Fruit fly (Drosophila melanogaster) whole organism, embryonic: Measurements from ENCODE around the gene CG15306.

Experiments used
- Blimp-1 ChIP-seq: fragments of 200-800 bp; sonication (Bioruptor generic); optimal IDR thresholded peaks from 3 replicates; lab custom pipeline; 2018; ENCODE audit warnings: missing biosample characterization, missing genetic modification characterization, mild to moderate bottlenecking, moderate library complexity, missing genetic modification reagents
- CG11247 ChIP-seq: fragments of 200-800 bp; sonication (Bioruptor generic); IDR thresholded peaks from 2 replicates; pipeline ENCODE4 v1.3.6; 2022; ENCODE audit warnings: missing biosample characterization, missing genetic modification characterization
- CG11695 ChIP-seq: fragments of 200-800 bp; sonication (Bioruptor generic); IDR thresholded peaks from 3 replicates; pipeline ENCODE4 v1.3.6; 2022; ENCODE audit warnings: missing biosample characterization, missing genetic modification characterization
- CG12236 ChIP-seq: fragments of 200-800 bp; sonication (Bioruptor generic); optimal IDR thresholded peaks from 2 replicates; lab custom pipeline; 2016; ENCODE audit warnings: missing biosample characterization, missing genetic modification characterization
- CG12942 ChIP-seq: fragments of 200-800 bp; sonication (Bioruptor generic); optimal IDR thresholded peaks from 3 replicates; lab custom pipeline; 2016; ENCODE audit warnings: missing biosample characterization, missing genetic modification characterization
- CG1647 ChIP-seq: fragments of 200-800 bp; sonication (Bioruptor generic); optimal IDR thresholded peaks from 3 replicates; lab custom pipeline; 2016; ENCODE audit warnings: missing biosample characterization, missing genetic modification characterization
- CG31224 ChIP-seq: fragments of 200-800 bp; sonication (Bioruptor generic); IDR thresholded peaks from 2 replicates; pipeline ENCODE4 v1.3.6; 2022; ENCODE audit warnings: missing biosample characterization, missing genetic modification characterization
- CG34224 ChIP-seq: fragments of 200-800 bp; sonication (Bioruptor generic); IDR thresholded peaks from 3 replicates; pipeline ENCODE4 v1.3.6; 2022; ENCODE audit warnings: missing biosample characterization, missing genetic modification characterization; ENCODE audit not compliant: partially characterized antibody
- CG34376 ChIP-seq: fragments of 200-800 bp; sonication (Bioruptor generic); optimal IDR thresholded peaks from 2 replicates; lab custom pipeline; 2018; ENCODE audit warnings: missing biosample characterization, mild to moderate bottlenecking, missing genetic modification characterization
- CG4404 ChIP-seq: fragments of 200-800 bp; sonication (Bioruptor generic); IDR thresholded peaks from 2 replicates; pipeline ENCODE4 v1.3.6; 2022; ENCODE audit warnings: missing biosample characterization, missing genetic modification characterization
- CG7556 ChIP-seq: fragments of 200-800 bp; sonication (Bioruptor generic); optimal IDR thresholded peaks from 2 replicates; lab custom pipeline; 2017; ENCODE audit warnings: missing biosample characterization, mild to moderate bottlenecking, missing genetic modification characterization
- CG8478 ChIP-seq: fragments of >200 bp; optimal IDR thresholded peaks from 2 replicates; lab custom pipeline; 2018
- CG9817 ChIP-seq: fragments of 200-800 bp; sonication (Bioruptor generic); optimal IDR thresholded peaks from 2 replicates; lab custom pipeline; 2018; ENCODE audit warnings: missing biosample characterization, mild to moderate bottlenecking, missing genetic modification characterization, moderate library complexity
- Dll ChIP-seq: fragments of 200-800 bp; sonication (Bioruptor generic); IDR thresholded peaks from 4 replicates; pipeline ENCODE4 v1.3.6; 2022; ENCODE audit warnings: missing biosample characterization, missing genetic modification characterization; ENCODE audit not compliant: partially characterized antibody
- Eip74EF ChIP-seq, 2 experiments: fragments of 200-800 bp in 1 of 2; fragments of >200 bp in 1 of 2; sonication (Bioruptor generic) in 1 of 2; optimal IDR thresholded peaks; 2 replicates each; lab custom pipeline; 2017 to 2019; ENCODE audit warnings: missing biosample characterization in 2 of 2, missing genetic modification characterization in 2 of 2, mild to moderate bottlenecking in 1 of 2, moderate library complexity in 1 of 2
- Fer2 ChIP-seq: fragments of 200-800 bp; sonication (Bioruptor generic); optimal IDR thresholded peaks from 2 replicates; lab custom pipeline; 2018; ENCODE audit warnings: missing biosample characterization, mild to moderate bottlenecking, missing genetic modification characterization, moderate library complexity
- Fer3 ChIP-seq: fragments of 200-800 bp; sonication (Bioruptor generic); optimal IDR thresholded peaks from 2 replicates; lab custom pipeline; 2018; ENCODE audit warnings: missing biosample characterization, mild to moderate bottlenecking, missing genetic modification characterization, moderate library complexity
- Kr ChIP-seq: fragments of 200-800 bp; sonication (Bioruptor generic); optimal IDR thresholded peaks from 2 replicates; lab custom pipeline; 2017; ENCODE audit warnings: missing biosample characterization, mild to moderate bottlenecking, missing genetic modification characterization
- NC2α ChIP-seq: fragments of 200-800 bp; sonication (Bioruptor generic); optimal IDR thresholded peaks from 2 replicates; lab custom pipeline; 2016; ENCODE audit warnings: missing biosample characterization, missing genetic modification characterization
- Oaz ChIP-seq: fragments of 200-800 bp; sonication (Bioruptor generic); IDR thresholded peaks from 2 replicates; pipeline ENCODE4 v1.3.6; 2022; ENCODE audit warnings: missing biosample characterization, missing genetic modification characterization
- Opbp ChIP-seq: fragments of 200-800 bp; sonication (Bioruptor generic); IDR thresholded peaks from 3 replicates; pipeline ENCODE4 v1.3.6; 2022; ENCODE audit warnings: missing biosample characterization, missing genetic modification characterization; ENCODE audit not compliant: partially characterized antibody
- PHDP ChIP-seq: fragments of 200-800 bp; sonication (Bioruptor generic); optimal IDR thresholded peaks from 3 replicates; lab custom pipeline; 2018; ENCODE audit warnings: missing biosample characterization, mild to moderate bottlenecking, missing genetic modification characterization, moderate library complexity
- Side ChIP-seq: fragments of 200-800 bp; sonication (Bioruptor generic); optimal IDR thresholded peaks from 2 replicates; lab custom pipeline; 2016; ENCODE audit warnings: missing biosample characterization, missing genetic modification characterization
- Sin3A ChIP-seq: fragments of >200 bp; optimal IDR thresholded peaks from 2 replicates; lab custom pipeline; 2018
- Sry-δ ChIP-seq: fragments of 200-800 bp; sonication (Bioruptor generic); optimal IDR thresholded peaks from 2 replicates; lab custom pipeline; 2016; ENCODE audit warnings: missing biosample characterization, missing genetic modification characterization
- aop ChIP-seq: fragments of 200-800 bp; sonication (Bioruptor generic); IDR thresholded peaks from 2 replicates; pipeline ENCODE4 v1.3.6; 2022; ENCODE audit warnings: missing biosample characterization, missing genetic modification characterization
- ase ChIP-seq: fragments of 200-800 bp; sonication (Bioruptor generic); IDR thresholded peaks from 3 replicates; pipeline ENCODE4 v1.3.6; 2022; ENCODE audit warnings: missing biosample characterization, missing genetic modification characterization
- ash1 ChIP-seq: fragments of 200-800 bp; sonication (Bioruptor generic); optimal IDR thresholded peaks from 2 replicates; lab custom pipeline; 2018; ENCODE audit warnings: missing biosample characterization, mild to moderate bottlenecking, missing genetic modification characterization
- bowl ChIP-seq: fragments of 200-800 bp; sonication (Bioruptor generic); IDR thresholded peaks from 2 replicates; pipeline ENCODE4 v1.3.6; 2022; ENCODE audit warnings: missing biosample characterization, missing genetic modification characterization
- caup ChIP-seq: fragments of 200-800 bp; sonication (Bioruptor generic); optimal IDR thresholded peaks from 3 replicates; lab custom pipeline; 2017; ENCODE audit warnings: missing biosample characterization, mild to moderate bottlenecking, missing genetic modification characterization, moderate library complexity; ENCODE audit not compliant: severe bottlenecking
- chinmo ChIP-seq: fragments of 200-800 bp; sonication (Bioruptor generic); IDR thresholded peaks from 4 replicates; pipeline ENCODE4 v1.3.6; 2022; ENCODE audit warnings: missing biosample characterization, missing genetic modification characterization; ENCODE audit not compliant: partially characterized antibody
- cwo ChIP-seq: fragments of 200-800 bp; sonication (Bioruptor generic); optimal IDR thresholded peaks from 3 replicates; lab custom pipeline; 2017; ENCODE audit warnings: missing biosample characterization, missing genetic modification characterization, mild to moderate bottlenecking, moderate library complexity, missing genetic modification reagents
- dysf ChIP-seq: fragments of 200-800 bp; sonication (Bioruptor generic); IDR thresholded peaks from 3 replicates; pipeline ENCODE4 v1.3.6; 2022; ENCODE audit warnings: missing biosample characterization, missing genetic modification characterization
- en ChIP-seq: fragments of 200-800 bp; sonication (Bioruptor generic); optimal IDR thresholded peaks from 2 replicates; lab custom pipeline; 2016; ENCODE audit warnings: missing biosample characterization, missing genetic modification characterization
- gsb ChIP-seq: fragments of 200-800 bp; sonication (Bioruptor generic); IDR thresholded peaks from 2 replicates; pipeline ENCODE4 v1.3.6; 2022; ENCODE audit warnings: missing biosample characterization, missing genetic modification characterization
- knrl ChIP-seq: fragments of 200-800 bp; sonication (Bioruptor generic); IDR thresholded peaks from 3 replicates; pipeline ENCODE4 v1.3.6; 2022; ENCODE audit warnings: missing biosample characterization, missing genetic modification characterization; ENCODE audit not compliant: partially characterized antibody
- lab ChIP-seq: fragments of 200-800 bp; sonication (Bioruptor generic); optimal IDR thresholded peaks from 3 replicates; lab custom pipeline; 2017; ENCODE audit warnings: missing biosample characterization, missing genetic modification characterization, mild to moderate bottlenecking, moderate library complexity, missing genetic modification reagents
- maf-S ChIP-seq: fragments of 200-800 bp; sonication (Bioruptor generic); optimal IDR thresholded peaks from 2 replicates; lab custom pipeline; 2016; ENCODE audit warnings: missing biosample characterization, missing genetic modification characterization
- pan ChIP-seq, 4 experiments: fragments of >200 bp in 3 of 4; fragments of 200-800 bp in 1 of 4; sonication (Bioruptor generic) in 1 of 4; optimal IDR thresholded peaks in 3 of 4; IDR thresholded peaks in 1 of 4; 2 replicates each; pipeline versions ENCODE4 v1.3.6 to Lab custom; 2017 to 2022; ENCODE audit warnings: missing biosample characterization in 2 of 4, missing genetic modification characterization in 2 of 4, mixed read lengths in 1 of 4
- psq ChIP-seq: fragments of 200-800 bp; sonication (Bioruptor generic); optimal IDR thresholded peaks from 2 replicates; lab custom pipeline; 2017; ENCODE audit warnings: missing biosample characterization, missing genetic modification characterization
- ranshi ChIP-seq: fragments of 200-800 bp; sonication (Bioruptor generic); IDR thresholded peaks from 2 replicates; pipeline ENCODE4 v1.3.6; 2022; ENCODE audit warnings: missing biosample characterization, missing genetic modification characterization
- sd ChIP-seq: fragments of 200-800 bp; sonication (Bioruptor generic); optimal IDR thresholded peaks from 3 replicates; lab custom pipeline; 2018; ENCODE audit warnings: missing biosample characterization, mild to moderate bottlenecking, missing genetic modification characterization, moderate library complexity
- sna ChIP-seq: fragments of 200-800 bp; sonication (Bioruptor generic); IDR thresholded peaks from 2 replicates; pipeline ENCODE4 v1.3.6; 2022; ENCODE audit warnings: missing biosample characterization, missing genetic modification characterization; ENCODE audit not compliant: partially characterized antibody
- trh ChIP-seq: fragments of 200-800 bp; sonication (Bioruptor generic); optimal IDR thresholded peaks from 2 replicates; lab custom pipeline; 2016; ENCODE audit warnings: missing biosample characterization, missing genetic modification characterization
- tx ChIP-seq: fragments of 200-800 bp; sonication (Bioruptor generic); optimal IDR thresholded peaks from 2 replicates; lab custom pipeline; 2016; ENCODE audit warnings: missing biosample characterization, missing genetic modification characterization
- unc-4 ChIP-seq: fragments of 200-800 bp; sonication (Bioruptor generic); IDR thresholded peaks from 2 replicates; pipeline ENCODE4 v1.3.6; 2022; ENCODE audit warnings: missing biosample characterization, missing genetic modification characterization; ENCODE audit not compliant: partially characterized antibody
- wor ChIP-seq: fragments of 200-800 bp; sonication (Bioruptor generic); IDR thresholded peaks from 2 replicates; pipeline ENCODE4 v1.3.6; 2022; ENCODE audit warnings: missing biosample characterization, missing genetic modification characterization
- yki ChIP-seq: fragments of >200 bp; optimal IDR thresholded peaks from 3 replicates; lab custom pipeline; 2018
- zen2 ChIP-seq: fragments of 200-800 bp; sonication (Bioruptor generic); IDR thresholded peaks from 3 replicates; pipeline ENCODE4 v1.3.6; 2022; ENCODE audit warnings: missing biosample characterization, missing genetic modification characterization; ENCODE audit not compliant: partially characterized antibody

The CG15306 gene

dm6 chrX:10325567-10326345, 5.9 kb downstream of the CG15306 start, which contains the start of gene alpha-Man-Ia (continued):
- TF ChIP-seq CG34224 (GFP tag; lab: Robert Waterston, UW) (no peak), unc-4 (no peak), gsb (no peak), Fer3 (tag; lab: Kevin White, UChicago) (no peak), caup (GFP tag; lab: Kevin White, UChicago) (no peak), knrl (no peak), aop (GFP tag; lab: Robert Waterston, UW) (no peak), PHDP (tag; lab: Kevin White, UChicago) (no peak), Kr (GFP tag; lab: Kevin White, UChicago) (no peak), CG7556 (GFP tag; lab: Kevin White, UChicago) (peak; percentile 4), trh (GFP tag; lab: Kevin White, UChicago) (no peak), Side (GFP tag; lab: Kevin White, UChicago) (no peak), Sin3A (lab: Kevin White, UChicago) (peak; percentile 54), maf-S (GFP tag; lab: Kevin White, UChicago) (no peak), en (GFP tag; lab: Kevin White, UChicago) (no peak), pan (optimal IDR thresholded peaks at IDR 0.05; lab: Kevin White, UChicago) (no peak), pan (GFP tag; optimal IDR thresholded peaks at IDR 0.05 in 1 of 2, IDR thresholded peaks at IDR 0.05 in 1 of 2) (no peak), CG1647 (GFP tag; lab: Kevin White, UChicago) (peak; percentile 18), CG12942 (peak; percentile 21), CG9817 (tag; lab: Kevin White, UChicago) (peak; percentile 52), CG31224 (GFP tag; lab: Robert Waterston, UW) (no peak), CG8478 (no peak), Eip74EF (GFP tag; optimal IDR thresholded peaks at IDR 0.05; lab: Kevin White, UChicago) (no peak), chinmo (GFP tag; lab: Robert Waterston, UW) (0 out of 4 replicates have a peak, but pooled peaks have one; percentile 21), zen2 (GFP tag; lab: Robert Waterston, UW) (no peak), CG12236 (GFP tag; lab: Kevin White, UChicago) (no peak), CG34376 (GFP tag; lab: Kevin White, UChicago) (no peak), Dll (no peak), Oaz (no peak), Fer2 (tag; lab: Kevin White, UChicago) (no peak), CG11695 (GFP tag; lab: Robert Waterston, UW) (no peak), psq (GFP tag; lab: Kevin White, UChicago) (no peak), sna (0 out of 2 replicates have a peak, but pooled peaks have one; percentile 17), yki (no peak), tx (GFP tag; lab: Kevin White, UChicago) (peak; percentile 36), lab (GFP tag; lab: Kevin White, UChicago) (peak; percentile 1), ash1 (GFP tag; lab: Kevin White, UChicago) (no peak), wor (GFP tag; lab: Robert Waterston, UW) (no peak), NC2α (no peak), dysf (GFP tag; lab: Robert Waterston, UW) (no peak), cwo (GFP tag; lab: Kevin White, UChicago) (no peak), ase (GFP tag; lab: Robert Waterston, UW) (no peak), Blimp-1 (GFP tag; lab: Kevin White, UChicago) (no peak), bowl (GFP tag; lab: Robert Waterston, UW) (no peak), CG11247 (GFP tag; lab: Robert Waterston, UW) (no peak), sd (tag; lab: Kevin White, UChicago) (no peak), Opbp (GFP tag; lab: Robert Waterston, UW) (peak; percentile 57; the same call in 2 of the 3 replicates), ranshi (GFP tag; lab: Robert Waterston, UW) (0 out of 2 replicates have a peak, but pooled peaks have one; percentile 25), Sry-δ (GFP tag; lab: Kevin White, UChicago) (peak; percentile 69), CG4404 (GFP tag; lab: Robert Waterston, UW) (no peak)
